Worm (Caenorhabditis elegans) whole organism, L4 larva: Measurements from ENCODE around the gene srw-73.

Experiments
- D1046.2 ChIP-seq: fragments of 200-800 bp; sonication (Bioruptor generic); IDR thresholded peaks from 2 replicates; pipeline ENCODE4 v1.3.6; 2022; ENCODE audit warnings: missing genetic modification characterization, missing compliant biosample characterization
- F10B5.3 ChIP-seq: sonication (generic microtip); optimal IDR thresholded peaks from 2 replicates; lab custom pipeline; 2016; ENCODE audit warnings: mild to moderate bottlenecking, missing genetic modification characterization, missing compliant biosample characterization
- F26F4.8 ChIP-seq: fragments of 200-800 bp; sonication (Bioruptor generic); conservative IDR thresholded peaks from 2 replicates; pipeline ENCODE4 v1.3.6; 2022; ENCODE audit warnings: missing genetic modification characterization, missing compliant biosample characterization
- F44E2.7 ChIP-seq: fragments of 200-800 bp; sonication (Bioruptor generic); IDR thresholded peaks from 2 replicates; pipeline ENCODE4 v2.1.2; 2022; ENCODE audit warnings: missing genetic modification characterization, missing compliant biosample characterization
- F49E8.2 ChIP-seq: sonication (generic microtip); optimal IDR thresholded peaks from 2 replicates; lab custom pipeline; 2016; ENCODE audit warnings: missing compliant biosample characterization, mild to moderate bottlenecking, missing genetic modification characterization, borderline replicate concordance
- R02D3.7 ChIP-seq: fragments of 150-350 bp; sonication (generic microtip); optimal IDR thresholded peaks from 3 replicates; lab custom pipeline; 2014; ENCODE audit warnings: missing biosample characterization, missing genetic modification characterization
- Y105C5A.15 ChIP-seq: fragments of 200-800 bp; sonication (Bioruptor generic); IDR thresholded peaks from 2 replicates; pipeline ENCODE4 v1.3.6; 2022; ENCODE audit warnings: missing genetic modification characterization, missing compliant biosample characterization
- Y48G9A.11 ChIP-seq: fragments of 200-800 bp; sonication (Bioruptor generic); IDR thresholded peaks from 2 replicates; pipeline ENCODE4 v1.3.6; 2022; ENCODE audit warnings: missing genetic modification reagents, missing genetic modification characterization, missing compliant biosample characterization
- Y75B8A.6 ChIP-seq: fragments of 200-800 bp; sonication (Bioruptor generic); IDR thresholded peaks from 2 replicates; pipeline ENCODE4 v1.3.6; 2022; ENCODE audit warnings: missing genetic modification reagents, missing genetic modification characterization, missing compliant biosample characterization
- ZK337.2 ChIP-seq: fragments of 200-800 bp; sonication (Bioruptor generic); IDR thresholded peaks from 2 replicates; pipeline ENCODE4 v1.3.6; 2022; ENCODE audit warnings: missing genetic modification reagents, missing genetic modification characterization, missing compliant biosample characterization
- aha-1 ChIP-seq: fragments of 150-350 bp; peaks from one replicate; lab custom pipeline; 2014; ENCODE audit warnings: missing biosample characterization, missing genetic modification characterization
- aly-2 ChIP-seq: sonication (generic microtip); optimal IDR thresholded peaks from 2 replicates; lab custom pipeline; 2018; ENCODE audit warnings: missing biosample characterization, missing genetic modification characterization
- ama-1 ChIP-seq: fragments of 150-350 bp; optimal IDR thresholded peaks from 2 replicates; lab custom pipeline; 2014; ENCODE audit warnings: inconsistent platforms, mixed read lengths
- attf-4 ChIP-seq: sonication (generic microtip); optimal IDR thresholded peaks from 3 replicates; lab custom pipeline; 2017; ENCODE audit warnings: missing biosample characterization, missing genetic modification characterization
- ceh-20 ChIP-seq: fragments of 200-800 bp; sonication (Bioruptor generic); IDR thresholded peaks from 2 replicates; pipeline ENCODE4 v1.3.6; 2022; ENCODE audit warnings: missing genetic modification reagents, missing genetic modification characterization, missing compliant biosample characterization
- ceh-44 ChIP-seq: fragments of 200-800 bp; sonication (Bioruptor generic); IDR thresholded peaks from 2 replicates; pipeline ENCODE4 v1.3.6; 2022; ENCODE audit warnings: missing genetic modification reagents, missing genetic modification characterization, missing compliant biosample characterization
- ceh-82 ChIP-seq: sonication (generic microtip); optimal IDR thresholded peaks from 2 replicates; lab custom pipeline; 2017; ENCODE audit warnings: missing biosample characterization, missing genetic modification characterization
- ctbp-1 ChIP-seq: fragments of 200-800 bp; sonication (Bioruptor generic); IDR thresholded peaks from 2 replicates; pipeline ENCODE4 v1.3.6; 2022; ENCODE audit warnings: missing genetic modification reagents, missing genetic modification characterization, missing compliant biosample characterization
- daf-12 ChIP-seq: fragments of 150-350 bp; optimal IDR thresholded peaks from 2 replicates; lab custom pipeline; 2014; ENCODE audit warnings: missing biosample characterization, missing genetic modification reagents, missing genetic modification characterization
- daf-19 ChIP-seq: fragments of 200-800 bp; sonication (Bioruptor generic); conservative IDR thresholded peaks from 2 replicates; pipeline ENCODE4 v1.3.6; 2022; ENCODE audit warnings: missing genetic modification characterization, missing compliant biosample characterization
- dmd-8 ChIP-seq: fragments of 200-800 bp; sonication (Bioruptor generic); IDR thresholded peaks from 2 replicates; pipeline ENCODE4 v1.3.6; 2022; ENCODE audit warnings: missing genetic modification characterization, missing compliant biosample characterization
- dpl-1 ChIP-seq: fragments of 150-350 bp; optimal IDR thresholded peaks from 2 replicates; lab custom pipeline; 2014; ENCODE audit warnings: missing biosample characterization, missing genetic modification reagents, missing genetic modification characterization
- dve-1 ChIP-seq: sonication (generic microtip); optimal IDR thresholded peaks from 2 replicates; lab custom pipeline; 2017; ENCODE audit warnings: antibody characterized with exemption, mild to moderate bottlenecking, missing genetic modification characterization, missing compliant biosample characterization; ENCODE audit not compliant: insufficient read depth
- fos-1 ChIP-seq: fragments of 150-350 bp; optimal IDR thresholded peaks from 2 replicates; lab custom pipeline; 2014; ENCODE audit warnings: missing biosample characterization, missing genetic modification characterization
- hmg-1.1 ChIP-seq: fragments of 200-800 bp; sonication (Bioruptor generic); IDR thresholded peaks from 2 replicates; pipeline ENCODE4 v1.3.6; 2022; ENCODE audit warnings: missing genetic modification reagents, missing genetic modification characterization, missing compliant biosample characterization
- lin-1 ChIP-seq: fragments of 200-800 bp; sonication (Bioruptor generic); IDR thresholded peaks from 2 replicates; pipeline ENCODE4 v1.3.6; 2022; ENCODE audit warnings: missing genetic modification reagents, missing genetic modification characterization, missing compliant biosample characterization
- lin-13 ChIP-seq: fragments of 150-350 bp; optimal IDR thresholded peaks from 2 replicates; lab custom pipeline; 2014; ENCODE audit warnings: missing biosample characterization, missing genetic modification reagents, missing genetic modification characterization
- lin-29 ChIP-seq: fragments of 200-800 bp; sonication (Bioruptor generic); IDR thresholded peaks from 2 replicates; pipeline ENCODE4 v1.3.6; 2022; ENCODE audit warnings: missing genetic modification reagents, missing genetic modification characterization, missing compliant biosample characterization
- lin-39 ChIP-seq: fragments of 150-350 bp; optimal IDR thresholded peaks from 2 replicates; lab custom pipeline; 2014; ENCODE audit warnings: missing biosample characterization, missing genetic modification reagents, missing genetic modification characterization
- madf-5 ChIP-seq, 2 experiments: fragments of 200-800 bp; sonication (Bioruptor generic); IDR thresholded peaks; 2 replicates each; pipeline ENCODE4 v1.3.6; 2022; ENCODE audit warnings: missing compliant biosample characterization in 2 of 2, missing genetic modification characterization in 2 of 2
- madf-9 ChIP-seq: fragments of 200-800 bp; sonication (Bioruptor generic); conservative IDR thresholded peaks from 2 replicates; pipeline ENCODE4 v1.3.6; 2022; ENCODE audit warnings: missing genetic modification reagents, missing genetic modification characterization, missing compliant biosample characterization
- mep-1 ChIP-seq: fragments of 150-350 bp; sonication (generic microtip); optimal IDR thresholded peaks from 3 replicates; lab custom pipeline; 2014; ENCODE audit warnings: missing biosample characterization, missing genetic modification characterization
- mxl-3 ChIP-seq: fragments of 200-800 bp; sonication (Bioruptor generic); optimal IDR thresholded peaks from 2 replicates; lab custom pipeline; 2018; ENCODE audit warnings: mild to moderate bottlenecking, missing genetic modification characterization, missing compliant biosample characterization
- nhr-102 ChIP-seq: sonication (generic microtip); optimal IDR thresholded peaks from 2 replicates; lab custom pipeline; 2016; ENCODE audit warnings: mild to moderate bottlenecking, missing genetic modification characterization, moderate library complexity, missing compliant biosample characterization
- nhr-111 ChIP-seq: fragments of 200-800 bp; sonication (Bioruptor generic); optimal IDR thresholded peaks from 2 replicates; lab custom pipeline; 2018; ENCODE audit warnings: mild to moderate bottlenecking, missing genetic modification characterization, missing compliant biosample characterization
- nhr-237 ChIP-seq: sonication (generic microtip); optimal IDR thresholded peaks from 2 replicates; lab custom pipeline; 2017; ENCODE audit warnings: missing biosample characterization, missing genetic modification characterization
- nhr-28 ChIP-seq: fragments of 150-350 bp; optimal IDR thresholded peaks from 2 replicates; lab custom pipeline; 2014; ENCODE audit warnings: missing biosample characterization, missing genetic modification characterization
- nhr-41 ChIP-seq: fragments of 200-800 bp; sonication (Bioruptor generic); IDR thresholded peaks from 2 replicates; pipeline ENCODE4 v1.3.6; 2022; ENCODE audit warnings: missing genetic modification reagents, missing genetic modification characterization, missing compliant biosample characterization
- nhr-6 ChIP-seq: fragments of 150-350 bp; optimal IDR thresholded peaks from 2 replicates; lab custom pipeline; 2014; ENCODE audit warnings: missing biosample characterization, missing genetic modification characterization
- nhr-76 ChIP-seq: fragments of 150-350 bp; optimal IDR thresholded peaks from 2 replicates; lab custom pipeline; 2014; ENCODE audit warnings: missing biosample characterization, missing genetic modification characterization
- nhr-77 ChIP-seq: fragments of 150-350 bp; optimal IDR thresholded peaks from 2 replicates; lab custom pipeline; 2014; ENCODE audit warnings: missing biosample characterization, missing genetic modification characterization
- pqm-1 ChIP-seq: sonication (generic microtip); optimal IDR thresholded peaks from 2 replicates; lab custom pipeline; 2017; ENCODE audit warnings: missing biosample characterization, missing genetic modification characterization
- saeg-2 ChIP-seq: fragments of 200-800 bp; sonication (Bioruptor generic); IDR thresholded peaks from 2 replicates; pipeline ENCODE4 v1.3.6; 2022; ENCODE audit warnings: missing genetic modification reagents, missing genetic modification characterization, missing compliant biosample characterization
- set-16 ChIP-seq: fragments of 200-800 bp; sonication (Bioruptor generic); IDR thresholded peaks from 2 replicates; pipeline ENCODE4 v1.3.6; 2022; ENCODE audit warnings: missing genetic modification reagents, missing genetic modification characterization, missing compliant biosample characterization
- skn-1 ChIP-seq: fragments of 150-350 bp; optimal IDR thresholded peaks from 2 replicates; lab custom pipeline; 2014; ENCODE audit warnings: missing biosample characterization, missing genetic modification characterization
- spr-1 ChIP-seq: sonication (generic microtip); optimal IDR thresholded peaks from 2 replicates; lab custom pipeline; 2016; ENCODE audit warnings: mild to moderate bottlenecking, missing genetic modification characterization, missing compliant biosample characterization
- spr-3 ChIP-seq: fragments of 200-800 bp; sonication (Bioruptor generic); optimal IDR thresholded peaks from 2 replicates; lab custom pipeline; 2018; ENCODE audit warnings: mild to moderate bottlenecking, missing genetic modification characterization, missing compliant biosample characterization
- tag-97 ChIP-seq: fragments of 200-800 bp; sonication (Bioruptor generic); IDR thresholded peaks from 2 replicates; pipeline ENCODE4 v1.3.6; 2022; ENCODE audit warnings: missing genetic modification characterization, missing compliant biosample characterization
- unc-130 ChIP-seq: sonication (generic microtip); optimal IDR thresholded peaks from 2 replicates; lab custom pipeline; 2016; ENCODE audit warnings: missing genetic modification reagents, missing genetic modification characterization, missing compliant biosample characterization
- unc-62 ChIP-seq, 3 experiments: fragments of 150-350 bp in 1 of 3; sonication (generic microtip); optimal IDR thresholded peaks in 2 of 3; peaks in 1 of 3; 1 replicate in 1 of 3; 2 replicates in 2 of 3; lab custom pipeline; 2014 to 2017; ENCODE audit warnings: missing biosample characterization in 3 of 3, missing genetic modification characterization in 3 of 3, missing genetic modification reagents in 3 of 3, missing genotype in 1 of 3
- vab-7 ChIP-seq: fragments of 200-800 bp; sonication (Bioruptor generic); IDR thresholded peaks from 2 replicates; pipeline ENCODE4 v1.3.6; 2022; ENCODE audit warnings: missing genetic modification reagents, missing genetic modification characterization, missing compliant biosample characterization
- zip-11 ChIP-seq: fragments of 200-800 bp; sonication (Bioruptor generic); IDR thresholded peaks from 2 replicates; pipeline ENCODE4 v1.3.6; 2022; ENCODE audit warnings: missing genetic modification characterization, missing compliant biosample characterization
- zip-2 ChIP-seq: fragments of 150-350 bp; optimal IDR thresholded peaks from 2 replicates; lab custom pipeline; 2014; ENCODE audit warnings: missing biosample characterization, missing genetic modification characterization

The srw-73 gene

ce11 chrV:16537908-16538446, 50.4 kb downstream of the srw-73 start, which contains the start of gene Y32B12B.2 (continued):
- TF ChIP-seq set-16 (GFP tag; lab: Robert Waterston, UW): no peak
- peak; percentile 82 for TF ChIP-seq unc-130 (GFP tag; lab: Kevin White, UChicago)
- TF ChIP-seq nhr-76: no peak
- TF ChIP-seq Y75B8A.6: no peak
- TF ChIP-seq F49E8.2 (tag; lab: Kevin White, UChicago): peak; percentile 18
- no peak for TF ChIP-seq unc-62 (GFP tag; optimal IDR thresholded peaks at IDR 0.05 in 1 of 2; lab: Kevin White, UChicago)
- no peak for TF ChIP-seq unc-62 (tag; optimal IDR thresholded peaks at IDR 0.05; lab: Kevin White, UChicago)
- TF ChIP-seq zip-11 (GFP tag; lab: Robert Waterston, UW): no peak
- no peak for TF ChIP-seq attf-4 (tag; lab: Kevin White, UChicago)
- no peak for TF ChIP-seq fos-1 (tag; lab: Kevin White, UChicago)
- no peak for TF ChIP-seq nhr-77 (tag; lab: Kevin White, UChicago)
- TF ChIP-seq hmg-1.1: peak; percentile 58; the same call in 1 of the 2 replicates
- no peak for TF ChIP-seq ZK337.2
- TF ChIP-seq mxl-3 (GFP tag; lab: Kevin White, UChicago): no peak
- no peak for TF ChIP-seq nhr-237
- TF ChIP-seq F26F4.8 (GFP tag; lab: Robert Waterston, UW): no peak
- no peak for TF ChIP-seq nhr-41 (GFP tag; lab: Robert Waterston, UW)
- no peak for TF ChIP-seq F10B5.3 (tag; lab: Kevin White, UChicago)
- TF ChIP-seq saeg-2 (GFP tag; lab: Robert Waterston, UW): no peak
- TF ChIP-seq madf-9 (GFP tag; lab: Robert Waterston, UW): no peak
- TF ChIP-seq skn-1 (tag; lab: Kevin White, UChicago): no peak
- peak; percentile 36; the same call in 1 of the 2 replicates for TF ChIP-seq ctbp-1
- no peak for TF ChIP-seq zip-2 (tag; lab: Kevin White, UChicago)
- TF ChIP-seq R02D3.7 (tag; lab: Kevin White, UChicago): no peak
- no peak for TF ChIP-seq vab-7 (GFP tag; lab: Robert Waterston, UW)
- TF ChIP-seq spr-3 (GFP tag; lab: Kevin White, UChicago): no peak
- TF ChIP-seq Y48G9A.11 (GFP tag; lab: Robert Waterston, UW): no peak
- TF ChIP-seq daf-19 (GFP tag; lab: Robert Waterston, UW): no peak
- no peak for TF ChIP-seq lin-39 (tag; lab: Kevin White, UChicago)
- TF ChIP-seq spr-1 (tag; lab: Kevin White, UChicago): no peak
- no peak for TF ChIP-seq ama-1
- TF ChIP-seq pqm-1 (tag; lab: Kevin White, UChicago): no peak
- TF ChIP-seq lin-29: no peak
- TF ChIP-seq nhr-111 (GFP tag; lab: Kevin White, UChicago): no peak
- TF ChIP-seq dve-1 (tag; lab: Kevin White, UChicago): no peak
- no peak for TF ChIP-seq ceh-82 (tag; lab: Kevin White, UChicago)
- no peak for TF ChIP-seq nhr-102 (tag; lab: Kevin White, UChicago)
- peak; percentile 36 for TF ChIP-seq lin-13 (GFP tag; lab: Kevin White, UChicago)
- peak; percentile 80 for TF ChIP-seq dpl-1 (GFP tag; lab: Kevin White, UChicago)
- 0 out of 2 replicates have a peak, but pooled peaks have one; percentile 9 for TF ChIP-seq ceh-20
- no peak for TF ChIP-seq Y105C5A.15 (GFP tag; lab: Robert Waterston, UW)
- TF ChIP-seq nhr-6 (tag; lab: Kevin White, UChicago): no peak
- no peak for TF ChIP-seq daf-12 (tag; lab: Kevin White, UChicago)
- TF ChIP-seq D1046.2: no peak
- no peak for TF ChIP-seq madf-5 (GFP tag; IDR thresholded peaks at IDR 0.05; lab: Robert Waterston, UW)
- TF ChIP-seq tag-97 (GFP tag; lab: Robert Waterston, UW): no peak
- no peak for TF ChIP-seq aly-2 (tag; lab: Kevin White, UChicago)
- peak; percentile 3 for TF ChIP-seq aha-1 (tag; lab: Kevin White, UChicago)
- no peak for TF ChIP-seq nhr-28
- no peak for TF ChIP-seq F44E2.7
- TF ChIP-seq lin-1 (GFP tag; lab: Robert Waterston, UW): no peak
- TF ChIP-seq dmd-8: no peak
- TF ChIP-seq ceh-44 (GFP tag; lab: Robert Waterston, UW): no peak
- TF ChIP-seq mep-1 (tag; lab: Kevin White, UChicago): no peak
